Fruit fly (Drosophila melanogaster) whole organism, adult: ENCODE results near the gene CG13097.

Experiments
- CG11617 ChIP-seq: fragments of 200-800 bp; sonication (Bioruptor generic); optimal IDR thresholded peaks from 2 replicates; lab custom pipeline; 2017; ENCODE audit warnings: mild to moderate bottlenecking, missing biosample characterization, missing genetic modification reagents, missing genetic modification characterization
- CG1620 ChIP-seq: fragments of 200-800 bp; sonication (Bioruptor generic); optimal IDR thresholded peaks from 2 replicates; lab custom pipeline; 2016; ENCODE audit warnings: missing biosample characterization, missing genetic modification characterization
- CG5204 ChIP-seq: fragments of 200-800 bp; sonication (Bioruptor generic); optimal IDR thresholded peaks from 2 replicates; lab custom pipeline; 2016; ENCODE audit warnings: missing biosample characterization, missing genetic modification characterization
- Clk ChIP-seq: fragments of 200-800 bp; sonication (Bioruptor generic); optimal IDR thresholded peaks from 2 replicates; lab custom pipeline; 2017; ENCODE audit warnings: missing biosample characterization, missing genetic modification characterization
- Mnt ChIP-seq: fragments of 200-800 bp; sonication (Bioruptor generic); optimal IDR thresholded peaks from 2 replicates; lab custom pipeline; 2016; ENCODE audit warnings: missing biosample characterization, mild to moderate bottlenecking, missing genetic modification characterization
- bab1 ChIP-seq: fragments of 200-800 bp; sonication (Bioruptor generic); optimal IDR thresholded peaks from 3 replicates; lab custom pipeline; 2019; ENCODE audit warnings: missing biosample characterization, mild to moderate bottlenecking, missing genetic modification characterization, moderate library complexity
- kay ChIP-seq: fragments of 200-800 bp; sonication (Bioruptor generic); peaks from one replicate; lab custom pipeline; 2016; ENCODE audit warnings: missing biosample characterization, missing genetic modification characterization, borderline replicate concordance

dm6 chr2L:8522781-8523180 is 8.1 kb upstream of the CG13097 start:
- TF ChIP-seq kay (no peak), CG11617 (no peak), CG1620 (no peak), bab1 (GFP tag; lab: Kevin White, UChicago) (no peak), CG5204 (GFP tag; lab: Kevin White, UChicago) (no peak), Clk (no peak), Mnt (GFP tag; lab: Kevin White, UChicago) (no peak)
